Fruit fly (Drosophila melanogaster) whole organism, embryonic: Measurements from ENCODE around the gene CG46459.
A peak's percentile ranks its signal among the peaks of the same experiment; 100 is the strongest.

Experiments used
- Atf3 ChIP-seq: fragments of 200-800 bp; sonication (Bioruptor generic); optimal IDR thresholded peaks from 3 replicates; lab custom pipeline; 2016; ENCODE audit warnings: missing biosample characterization, missing genetic modification characterization
- C15 ChIP-seq: fragments of 200-800 bp; sonication (Bioruptor generic); IDR thresholded peaks from 3 replicates; pipeline ENCODE4 v1.3.6; 2022; ENCODE audit warnings: missing biosample characterization, missing genetic modification characterization
- CG10654 ChIP-seq: fragments of 200-800 bp; sonication (Bioruptor generic); optimal IDR thresholded peaks from 2 replicates; lab custom pipeline; 2016; ENCODE audit warnings: missing biosample characterization, missing genetic modification characterization
- CG11696 ChIP-seq: fragments of 200-800 bp; sonication (Bioruptor generic); IDR thresholded peaks from 2 replicates; pipeline ENCODE4 v1.3.6; 2022; ENCODE audit warnings: missing biosample characterization, missing genetic modification characterization
- CG12219 ChIP-seq: fragments of 200-800 bp; sonication (Bioruptor generic); optimal IDR thresholded peaks from 3 replicates; lab custom pipeline; 2018; ENCODE audit warnings: missing biosample characterization, mild to moderate bottlenecking, missing genetic modification characterization
- CG12659 ChIP-seq: fragments of 200-800 bp; sonication (Bioruptor generic); optimal IDR thresholded peaks from 3 replicates; lab custom pipeline; 2017; ENCODE audit warnings: mild to moderate bottlenecking, missing biosample characterization, missing genetic modification reagents, missing genetic modification characterization
- CG13123 ChIP-seq: fragments of 200-800 bp; sonication (Bioruptor generic); optimal IDR thresholded peaks from 2 replicates; lab custom pipeline; 2016; ENCODE audit warnings: missing biosample characterization, missing genetic modification characterization
- CG13775 ChIP-seq: fragments of 200-800 bp; sonication (Bioruptor generic); optimal IDR thresholded peaks from 3 replicates; lab custom pipeline; 2017; ENCODE audit warnings: missing biosample characterization, mild to moderate bottlenecking, missing genetic modification characterization
- CG15696 ChIP-seq: fragments of 200-800 bp; sonication (Bioruptor generic); optimal IDR thresholded peaks from 2 replicates; lab custom pipeline; 2019; ENCODE audit warnings: missing biosample characterization, mild to moderate bottlenecking, missing genetic modification characterization, moderate library complexity
- CG1602 ChIP-seq: fragments of 200-800 bp; sonication (Bioruptor generic); optimal IDR thresholded peaks from 3 replicates; lab custom pipeline; 2016; ENCODE audit warnings: missing biosample characterization, missing genetic modification characterization
- CG16813 ChIP-seq: fragments of 200-800 bp; sonication (Bioruptor generic); IDR thresholded peaks from 3 replicates; pipeline ENCODE4 v1.3.6; 2022; ENCODE audit warnings: missing biosample characterization, missing genetic modification characterization; ENCODE audit not compliant: partially characterized antibody
- CG2678 ChIP-seq: fragments of 200-800 bp; sonication (Bioruptor generic); optimal IDR thresholded peaks from 3 replicates; lab custom pipeline; 2019; ENCODE audit warnings: missing biosample characterization, mild to moderate bottlenecking, missing genetic modification characterization, moderate library complexity
- CG30403 ChIP-seq: fragments of 200-800 bp; sonication (Bioruptor generic); optimal IDR thresholded peaks from 3 replicates; lab custom pipeline; 2016; ENCODE audit warnings: missing biosample characterization, missing genetic modification characterization
- CG31441 ChIP-seq: fragments of 200-800 bp; sonication (Bioruptor generic); IDR thresholded peaks from 2 replicates; pipeline ENCODE4 v1.3.6; 2022; ENCODE audit warnings: missing biosample characterization, missing genetic modification characterization
- CG43689 ChIP-seq: fragments of 200-800 bp; sonication (Bioruptor generic); IDR thresholded peaks from 2 replicates; pipeline ENCODE4 v1.3.6; 2022; ENCODE audit warnings: missing biosample characterization, missing genetic modification characterization
- CG4617 ChIP-seq: fragments of 200-800 bp; sonication (Bioruptor generic); optimal IDR thresholded peaks from 3 replicates; lab custom pipeline; 2016; ENCODE audit warnings: missing biosample characterization, missing genetic modification characterization, borderline replicate concordance
- CG5180 ChIP-seq: fragments of 200-800 bp; sonication (Bioruptor generic); optimal IDR thresholded peaks from 3 replicates; lab custom pipeline; 2017; ENCODE audit warnings: missing biosample characterization, missing genetic modification characterization, mild to moderate bottlenecking, moderate library complexity, missing genetic modification reagents
- CG6683 ChIP-seq: fragments of 200-800 bp; sonication (Bioruptor generic); optimal IDR thresholded peaks from 2 replicates; lab custom pipeline; 2017; ENCODE audit warnings: missing biosample characterization, mild to moderate bottlenecking, missing genetic modification characterization, missing genetic modification reagents
- CG6765 ChIP-seq: fragments of 200-800 bp; sonication (Bioruptor generic); optimal IDR thresholded peaks from 3 replicates; lab custom pipeline; 2017; ENCODE audit warnings: missing biosample characterization, mild to moderate bottlenecking, missing genetic modification characterization
- CG7357 ChIP-seq: fragments of 200-800 bp; sonication (Bioruptor generic); IDR thresholded peaks from 3 replicates; pipeline ENCODE4 v1.3.6; 2022; ENCODE audit warnings: missing biosample characterization, missing genetic modification characterization
- Eip74EF ChIP-seq, 2 experiments: fragments of 200-800 bp in 1 of 2; fragments of >200 bp in 1 of 2; sonication (Bioruptor generic) in 1 of 2; optimal IDR thresholded peaks; 2 replicates each; lab custom pipeline; 2017 to 2019; ENCODE audit warnings: missing biosample characterization in 2 of 2, missing genetic modification characterization in 2 of 2, mild to moderate bottlenecking in 1 of 2, moderate library complexity in 1 of 2
- HLHmδ ChIP-seq: fragments of 200-800 bp; sonication (Bioruptor generic); optimal IDR thresholded peaks from 2 replicates; lab custom pipeline; 2018; ENCODE audit warnings: missing biosample characterization, mild to moderate bottlenecking, missing genetic modification characterization, moderate library complexity
- Hand ChIP-seq: fragments of 200-800 bp; sonication (Bioruptor generic); optimal IDR thresholded peaks from 2 replicates; lab custom pipeline; 2017; ENCODE audit warnings: mild to moderate bottlenecking, missing biosample characterization, missing genetic modification reagents, missing genetic modification characterization
- Hr51 ChIP-seq, 2 experiments: fragments of 200-800 bp; sonication (Bioruptor generic); optimal IDR thresholded peaks; 2 replicates in 1 of 2; 3 replicates in 1 of 2; lab custom pipeline; 2016 to 2018; ENCODE audit warnings: missing biosample characterization in 2 of 2, missing genetic modification characterization in 2 of 2, mild to moderate bottlenecking in 1 of 2, moderate library complexity in 1 of 2
- Mrtf ChIP-seq: fragments of 200-800 bp; sonication (Bioruptor generic); IDR thresholded peaks from 3 replicates; pipeline ENCODE4 v1.3.6; 2022; ENCODE audit warnings: missing biosample characterization, missing genetic modification characterization
- Nf-YB ChIP-seq: fragments of 200-800 bp; sonication (Bioruptor generic); optimal IDR thresholded peaks from 3 replicates; lab custom pipeline; 2019; ENCODE audit warnings: missing biosample characterization, mild to moderate bottlenecking, missing genetic modification characterization, moderate library complexity
- Scr ChIP-seq: fragments of 200-800 bp; sonication (Bioruptor generic); IDR thresholded peaks from 2 replicates; pipeline ENCODE4 v1.3.6; 2022; ENCODE audit warnings: missing biosample characterization, missing genetic modification characterization; ENCODE audit not compliant: partially characterized antibody
- TFAM ChIP-seq: fragments of 200-800 bp; sonication (Bioruptor generic); optimal IDR thresholded peaks from 2 replicates; lab custom pipeline; 2017; ENCODE audit warnings: missing biosample characterization, missing genetic modification characterization, inconsistent platforms
- YL-1 ChIP-seq: fragments of 200-800 bp; sonication (Bioruptor generic); optimal IDR thresholded peaks from 3 replicates; lab custom pipeline; 2017; ENCODE audit warnings: missing biosample characterization, mild to moderate bottlenecking, missing genetic modification characterization
- ci ChIP-seq: fragments of 200-800 bp; sonication (Bioruptor generic); IDR thresholded peaks from 3 replicates; pipeline ENCODE4 v1.3.6; 2022; ENCODE audit warnings: missing biosample characterization, missing genetic modification characterization
- dmrt11E ChIP-seq: fragments of 200-800 bp; sonication (Bioruptor generic); optimal IDR thresholded peaks from 3 replicates; lab custom pipeline; 2018; ENCODE audit warnings: missing biosample characterization, mild to moderate bottlenecking, missing genetic modification characterization, moderate library complexity
- dysf ChIP-seq: fragments of 200-800 bp; sonication (Bioruptor generic); IDR thresholded peaks from 3 replicates; pipeline ENCODE4 v1.3.6; 2022; ENCODE audit warnings: missing biosample characterization, missing genetic modification characterization
- ems ChIP-seq: fragments of 200-800 bp; sonication (Bioruptor generic); optimal IDR thresholded peaks from 3 replicates; lab custom pipeline; 2016; ENCODE audit warnings: missing biosample characterization, missing genetic modification characterization
- fd96Cb ChIP-seq: fragments of 200-800 bp; sonication (Bioruptor generic); optimal IDR thresholded peaks from 2 replicates; lab custom pipeline; 2018; ENCODE audit warnings: missing biosample characterization, mild to moderate bottlenecking, missing genetic modification characterization, moderate library complexity
- fu2 ChIP-seq: fragments of 200-800 bp; sonication (Bioruptor generic); optimal IDR thresholded peaks from 2 replicates; lab custom pipeline; 2016; ENCODE audit warnings: missing biosample characterization, missing genetic modification characterization
- jumu ChIP-seq: fragments of 200-800 bp; sonication (Bioruptor generic); optimal IDR thresholded peaks from 3 replicates; lab custom pipeline; 2016; ENCODE audit warnings: missing biosample characterization, missing genetic modification characterization
- kay ChIP-seq: fragments of 200-800 bp; sonication (Bioruptor generic); optimal IDR thresholded peaks from 2 replicates; lab custom pipeline; 2016; ENCODE audit warnings: missing biosample characterization, missing genetic modification characterization
- nau ChIP-seq: fragments of 200-800 bp; sonication (Bioruptor generic); optimal IDR thresholded peaks from 3 replicates; lab custom pipeline; 2017; ENCODE audit warnings: missing biosample characterization, mild to moderate bottlenecking, missing genetic modification characterization, missing genetic modification reagents
- pros ChIP-seq: fragments of 200-800 bp; sonication (Bioruptor generic); optimal IDR thresholded peaks from 3 replicates; lab custom pipeline; 2019; ENCODE audit warnings: missing biosample characterization, mild to moderate bottlenecking, missing genetic modification characterization, moderate library complexity
- shn ChIP-seq: fragments of 200-800 bp; sonication (Bioruptor generic); optimal IDR thresholded peaks from 3 replicates; lab custom pipeline; 2016; ENCODE audit warnings: missing biosample characterization, missing genetic modification characterization
- tap ChIP-seq: fragments of 200-800 bp; optimal IDR thresholded peaks from 3 replicates; lab custom pipeline; 2019; ENCODE audit warnings: missing biosample characterization, mild to moderate bottlenecking, missing genetic modification characterization, moderate library complexity
- tin ChIP-seq: fragments of 200-800 bp; sonication (Bioruptor generic); optimal IDR thresholded peaks from 3 replicates; lab custom pipeline; 2016; ENCODE audit warnings: missing biosample characterization, missing genetic modification characterization
- tio ChIP-seq: fragments of 200-800 bp; sonication (Bioruptor generic); optimal IDR thresholded peaks from 2 replicates; lab custom pipeline; 2017; ENCODE audit warnings: missing biosample characterization, missing genetic modification characterization, inconsistent platforms
- toy ChIP-seq: fragments of 200-800 bp; sonication (Bioruptor generic); IDR thresholded peaks from 2 replicates; pipeline ENCODE4 v1.3.6; 2022; ENCODE audit warnings: missing biosample characterization, missing genetic modification characterization
- tup ChIP-seq: fragments of 200-800 bp; sonication (Bioruptor generic); optimal IDR thresholded peaks from 2 replicates; lab custom pipeline; 2016; ENCODE audit warnings: missing biosample characterization, mild to moderate bottlenecking, missing genetic modification characterization, moderate library complexity
- unc-4 ChIP-seq: fragments of 200-800 bp; sonication (Bioruptor generic); IDR thresholded peaks from 2 replicates; pipeline ENCODE4 v1.3.6; 2022; ENCODE audit warnings: missing biosample characterization, missing genetic modification characterization; ENCODE audit not compliant: partially characterized antibody
- wek ChIP-seq: fragments of 200-800 bp; sonication (Bioruptor generic); optimal IDR thresholded peaks from 3 replicates; lab custom pipeline; 2018; ENCODE audit warnings: missing biosample characterization, mild to moderate bottlenecking, missing genetic modification characterization, moderate library complexity
- zfh1 ChIP-seq: fragments of 200-800 bp; sonication (Bioruptor generic); IDR thresholded peaks from 3 replicates; pipeline ENCODE4 v1.3.6; 2022; ENCODE audit warnings: missing biosample characterization, missing genetic modification characterization
- zfh2 ChIP-seq: fragments of 200-800 bp; sonication (Bioruptor generic); optimal IDR thresholded peaks from 2 replicates; lab custom pipeline; 2016; ENCODE audit warnings: missing biosample characterization, missing genetic modification characterization

The CG46459 gene

DNA sequence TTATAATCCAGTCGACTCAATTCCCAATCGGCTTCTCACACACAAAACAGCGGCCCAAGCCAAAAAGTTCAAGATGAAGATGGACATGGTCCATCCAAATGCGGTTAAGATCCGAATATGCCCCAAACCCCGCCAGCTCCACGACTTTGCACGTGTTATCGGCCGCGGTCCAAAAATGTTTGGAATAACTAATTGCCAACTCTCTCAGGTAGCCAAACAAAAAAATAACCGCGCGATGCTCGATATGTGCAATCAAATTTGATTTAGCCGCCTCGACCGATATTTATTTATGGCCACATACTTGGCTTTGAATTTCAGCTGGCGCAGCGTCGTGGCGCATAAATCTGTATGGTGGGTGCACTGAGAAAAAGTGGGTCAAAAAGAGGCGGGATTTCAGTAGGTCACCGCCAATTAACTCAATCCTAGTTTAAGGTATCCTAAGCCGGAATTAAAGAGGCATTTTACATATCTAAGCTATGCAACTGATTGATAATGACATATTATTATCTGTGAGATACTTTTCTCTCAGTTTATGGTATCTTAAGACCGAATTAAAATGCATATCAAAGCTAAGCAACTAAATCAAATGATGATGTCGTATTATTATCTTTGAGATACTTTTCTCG, 47.8 kb upstream of the CG46459 start (continued):
- no peak for TF ChIP-seq CG4617 (GFP tag; lab: Kevin White, UChicago)
- peak; percentile 51 for TF ChIP-seq CG12219 (GFP tag; lab: Kevin White, UChicago)
- peak; percentile 34 for TF ChIP-seq CG13775 (GFP tag; lab: Kevin White, UChicago)
- TF ChIP-seq fu2 (GFP tag; lab: Kevin White, UChicago), result no peak
- peak; percentile 64; the same call in 1 of the 2 replicates for TF ChIP-seq CG43689 (GFP tag; lab: Robert Waterston, UW)
- TF ChIP-seq CG15696 (tag; lab: Kevin White, UChicago), result no peak
- TF ChIP-seq kay, result no peak
- no peak for TF ChIP-seq Scr (GFP tag; lab: Robert Waterston, UW)
- TF ChIP-seq CG31441 (GFP tag; lab: Robert Waterston, UW), result no peak
- TF ChIP-seq CG30403 (GFP tag; lab: Kevin White, UChicago), result peak; percentile 47
- TF ChIP-seq CG6683 (GFP tag; lab: Kevin White, UChicago), result no peak
- peak; percentile 22 for TF ChIP-seq CG13123
- no peak for TF ChIP-seq toy (GFP tag; lab: Robert Waterston, UW)
- TF ChIP-seq dysf (GFP tag; lab: Robert Waterston, UW), result peak; percentile 45; the same call in 1 of the 3 replicates
- no peak for TF ChIP-seq TFAM (GFP tag; lab: Kevin White, UChicago)
- peak; percentile 29 for TF ChIP-seq CG5180 (GFP tag; lab: Kevin White, UChicago)
- TF ChIP-seq Atf3 (GFP tag; lab: Kevin White, UChicago), result peak; percentile 9
- peak; percentile 60; the same call in 2 of the 3 replicates for TF ChIP-seq zfh1 (GFP tag; lab: Robert Waterston, UW)
- TF ChIP-seq fd96Cb, result peak; percentile 55
- TF ChIP-seq CG6765 (GFP tag; lab: Kevin White, UChicago), result no peak
- TF ChIP-seq shn (GFP tag; lab: Kevin White, UChicago), result peak; percentile 36
- TF ChIP-seq tio (GFP tag; lab: Kevin White, UChicago), result no peak
- TF ChIP-seq YL-1 (GFP tag; lab: Kevin White, UChicago), result no peak
- peak; percentile 26 for TF ChIP-seq tap (tag; lab: Kevin White, UChicago)
- TF ChIP-seq tup (GFP tag; lab: Kevin White, UChicago), result no peak
- TF ChIP-seq ems (GFP tag; lab: Kevin White, UChicago), result no peak
- TF ChIP-seq Mrtf (GFP tag; lab: Robert Waterston, UW), result peak; percentile 55; the same call in 1 of the 3 replicates
- TF ChIP-seq zfh2 (GFP tag; lab: Kevin White, UChicago), result no peak
- no peak for TF ChIP-seq CG7357 (GFP tag; lab: Robert Waterston, UW)
- no peak for TF ChIP-seq unc-4 (GFP tag; lab: Robert Waterston, UW)
- TF ChIP-seq pros (GFP tag; lab: Kevin White, UChicago), result peak; percentile 50
- no peak for TF ChIP-seq Eip74EF (GFP tag; optimal IDR thresholded peaks at IDR 0.05; lab: Kevin White, UChicago)
- TF ChIP-seq wek (GFP tag; lab: Kevin White, UChicago), result no peak
- peak; percentile 77 for TF ChIP-seq ci (GFP tag; lab: Robert Waterston, UW)
- no peak for TF ChIP-seq CG11696 (GFP tag; lab: Robert Waterston, UW)
- TF ChIP-seq CG2678 (tag; lab: Kevin White, UChicago), result peak; percentile 53
- no peak for TF ChIP-seq C15
- TF ChIP-seq Hr51 (GFP tag; optimal IDR thresholded peaks at IDR 0.05; lab: Kevin White, UChicago), result peak in 1 of 2 experiments; percentile 78
- TF ChIP-seq CG1602, result peak; percentile 39
- TF ChIP-seq tin (GFP tag; lab: Kevin White, UChicago), result peak; percentile 43
- TF ChIP-seq nau (GFP tag; lab: Kevin White, UChicago), result no peak
- no peak for TF ChIP-seq Hand (GFP tag; lab: Kevin White, UChicago)
- TF ChIP-seq Nf-YB (GFP tag; lab: Kevin White, UChicago), result no peak
- TF ChIP-seq CG12659 (GFP tag; lab: Kevin White, UChicago), result no peak
- peak; percentile 18 for TF ChIP-seq CG10654 (GFP tag; lab: Kevin White, UChicago)
- TF ChIP-seq HLHmδ (GFP tag; lab: Kevin White, UChicago), result no peak
- TF ChIP-seq CG16813 (GFP tag; lab: Robert Waterston, UW), result no peak
- TF ChIP-seq dmrt11E, result no peak
- TF ChIP-seq jumu (GFP tag; lab: Kevin White, UChicago), result peak; percentile 17
